Worm (Caenorhabditis elegans): ENCODE measurements around the gene C43F9.5.

C43F9.5 gene

ce11 chrIV:10596505-10596904 lies 6.0 kb upstream of the C43F9.5 start, which contains the start of gene C43F9.11:
C43F9.11 (plus strand) TSS chrIV:10596805.
- TF ChIP-seq bed-3 (GFP tag; optimal IDR thresholded peaks at IDR 0.05) (no peak), M03D4.4 (tag; optimal IDR thresholded peaks at IDR 0.05) (no peak), elt-1 (tag; optimal IDR thresholded peaks at IDR 0.05; ENCODE audit: borderline replicate concordance, insufficient read depth) (no peak), nhr-28 (tag; optimal IDR thresholded peaks at IDR 0.05) (no peak), pha-4 (tag; optimal IDR thresholded peaks at IDR 0.05) (no peak), hlh-1 (tag; optimal IDR thresholded peaks at IDR 0.05) (no peak), ces-1 (GFP tag; optimal IDR thresholded peaks at IDR 0.05) (no peak), lin-32 (GFP tag; optimal IDR thresholded peaks at IDR 0.05) (no peak), tbx-8 (GFP tag; optimal IDR thresholded peaks at IDR 0.05) (no peak), elt-3 (tag; optimal IDR thresholded peaks at IDR 0.05) (no peak), nhr-76 (tag; optimal IDR thresholded peaks at IDR 0.05) (no peak), ham-2 (GFP tag; optimal IDR thresholded peaks at IDR 0.05) (no peak), cnd-1 (tag; optimal IDR thresholded peaks at IDR 0.05) (no peak), blmp-1 (tag; optimal IDR thresholded peaks at IDR 0.05) (no peak), lin-13 (tag; optimal IDR thresholded peaks at IDR 0.05) (no peak), nhr-2 (tag; optimal IDR thresholded peaks at IDR 0.05) (no peak), sptf-1 (tag; optimal IDR thresholded peaks at IDR 0.05) (no peak)

ce11 chrIV:10593570-10593969 lies 3.0 kb upstream of the C43F9.5 start, which contains the start of gene C43F9.7:
C43F9.7 (minus strand) TSS chrIV:10593670.
- no peak for TF ChIP-seq nhr-76 (tag; optimal IDR thresholded peaks at IDR 0.05)
- no peak for TF ChIP-seq nhr-2 (tag; optimal IDR thresholded peaks at IDR 0.05)
- no peak for TF ChIP-seq bed-3 (GFP tag; optimal IDR thresholded peaks at IDR 0.05)
- no peak for TF ChIP-seq hlh-1 (tag; optimal IDR thresholded peaks at IDR 0.05)
- TF ChIP-seq ces-1 (GFP tag; optimal IDR thresholded peaks at IDR 0.05) = no peak
- TF ChIP-seq snpc-4 (tag; optimal IDR thresholded peaks at IDR 0.05) = no peak
- no peak for TF ChIP-seq lin-32 (GFP tag; optimal IDR thresholded peaks at IDR 0.05)
- TF ChIP-seq ham-2 (GFP tag; optimal IDR thresholded peaks at IDR 0.05) = no peak
- no peak for TF ChIP-seq flh-1 (GFP tag; optimal IDR thresholded peaks at IDR 0.05)
- TF ChIP-seq mab-5 (tag; optimal IDR thresholded peaks at IDR 0.05) = no peak
- no peak for TF ChIP-seq ceh-83 (GFP tag; optimal IDR thresholded peaks at IDR 0.05)
- TF ChIP-seq drap-1 (GFP tag; optimal IDR thresholded peaks at IDR 0.05) = no peak
- no peak for TF ChIP-seq sptf-1 (tag; optimal IDR thresholded peaks at IDR 0.05)
- no peak for TF ChIP-seq unc-120 (tag; optimal IDR thresholded peaks at IDR 0.05; ENCODE audit: poor library complexity, severe bottlenecking)
- no peak for TF ChIP-seq mls-2 (tag; optimal IDR thresholded peaks at IDR 0.05)
- no peak for TF ChIP-seq zip-8 (tag; optimal IDR thresholded peaks at IDR 0.05)
- no peak for TF ChIP-seq nhr-12 (tag; optimal IDR thresholded peaks at IDR 0.05)
- TF ChIP-seq cnd-1 (tag; optimal IDR thresholded peaks at IDR 0.05) = no peak
- no peak for TF ChIP-seq blmp-1 (tag; optimal IDR thresholded peaks at IDR 0.05)
- no peak for TF ChIP-seq nhr-28 (tag; optimal IDR thresholded peaks at IDR 0.05)

ce11 chrIV:10589072-10589471 lies 1.5 kb downstream of the C43F9.5 start, which contains the start of gene C43F9.4:
C43F9.4 (minus strand) TSS chrIV:10589172.
- no peak for TF ChIP-seq M03D4.4 (tag; optimal IDR thresholded peaks at IDR 0.05)
- no peak for TF ChIP-seq tbx-8 (GFP tag; optimal IDR thresholded peaks at IDR 0.05)
- no peak for TF ChIP-seq blmp-1 (tag; optimal IDR thresholded peaks at IDR 0.05)
- TF ChIP-seq ceh-43 (GFP tag; optimal IDR thresholded peaks at IDR 0.05) = no peak
- TF ChIP-seq lin-13 (tag; optimal IDR thresholded peaks at IDR 0.05) = no peak
- no peak for TF ChIP-seq elt-3 (tag; optimal IDR thresholded peaks at IDR 0.05)
- no peak for TF ChIP-seq flh-1 (GFP tag; optimal IDR thresholded peaks at IDR 0.05)
- no peak for TF ChIP-seq cnd-1 (tag; optimal IDR thresholded peaks at IDR 0.05)
- TF ChIP-seq unc-62 (GFP tag; optimal IDR thresholded peaks at IDR 0.05) = no peak
- TF ChIP-seq nhr-28 (tag; optimal IDR thresholded peaks at IDR 0.05) = no peak
- no peak for TF ChIP-seq ztf-11 (tag; optimal IDR thresholded peaks at IDR 0.05)
- no peak for TF ChIP-seq hlh-1 (tag; optimal IDR thresholded peaks at IDR 0.05)
- no peak for TF ChIP-seq ceh-39 (tag; optimal IDR thresholded peaks at IDR 0.05)
- no peak for TF ChIP-seq drap-1 (GFP tag; optimal IDR thresholded peaks at IDR 0.05)
- no peak for TF ChIP-seq elt-1 (tag; optimal IDR thresholded peaks at IDR 0.05; ENCODE audit: borderline replicate concordance, insufficient read depth)
- no peak for TF ChIP-seq sptf-1 (tag; optimal IDR thresholded peaks at IDR 0.05)
- TF ChIP-seq pha-4 (tag; optimal IDR thresholded peaks at IDR 0.05) = no peak
- no peak for TF ChIP-seq nhr-12 (tag; optimal IDR thresholded peaks at IDR 0.05)

- TF ChIP-seq blmp-1 (tag; optimal IDR thresholded peaks at IDR 0.05) (no peak), sptf-1 (tag; optimal IDR thresholded peaks at IDR 0.05) (no peak), nhr-237 (tag; optimal IDR thresholded peaks at IDR 0.05) (no peak), lin-13 (tag; optimal IDR thresholded peaks at IDR 0.05) (no peak), lsy-2 (tag; optimal IDR thresholded peaks at IDR 0.05) (no peak), bed-3 (GFP tag; optimal IDR thresholded peaks at IDR 0.05) (no peak), nhr-76 (tag; optimal IDR thresholded peaks at IDR 0.05) (no peak), pha-4 (tag; optimal IDR thresholded peaks at IDR 0.05) (no peak), ceh-43 (GFP tag; optimal IDR thresholded peaks at IDR 0.05) (no peak), elt-3 (tag; optimal IDR thresholded peaks at IDR 0.05) (no peak)
Measured at ce11 chrIV:10584237-10584636, 6.3 kb downstream of the C43F9.5 start, which contains the start of gene oac-8. oac-8 (plus strand) TSS chrIV:10584537.
